Worm (Caenorhabditis elegans) whole organism, young adult: ENCODE measurements around the gene sur-5.
A peak's percentile ranks its signal among the peaks of the same experiment; 100 is the strongest.

Source experiments
- B0019.2 ChIP-seq: fragments of 200-800 bp; sonication (Bioruptor generic); conservative IDR thresholded peaks from 2 replicates; pipeline ENCODE4 v1.3.6; 2022; ENCODE audit warnings: missing genetic modification reagents, missing genetic modification characterization, missing compliant biosample characterization
- B0261.1 ChIP-seq: sonication (generic microtip); optimal IDR thresholded peaks from 2 replicates; lab custom pipeline; 2016; ENCODE audit warnings: mild to moderate bottlenecking, missing genetic modification characterization, moderate library complexity, missing compliant biosample characterization
- F22D6.2 ChIP-seq: sonication (generic microtip); optimal IDR thresholded peaks from 2 replicates; lab custom pipeline; 2016; ENCODE audit warnings: mild to moderate bottlenecking, missing genetic modification characterization, missing compliant biosample characterization
- F37B4.10 ChIP-seq: fragments of 200-800 bp; sonication (Bioruptor generic); IDR thresholded peaks from 2 replicates; pipeline ENCODE4 v1.3.6; 2022; ENCODE audit warnings: missing genetic modification characterization, missing compliant biosample characterization
- F39B2.1 ChIP-seq: fragments of 200-800 bp; sonication (Bioruptor generic); IDR thresholded peaks from 2 replicates; pipeline ENCODE4 v1.3.6; 2022; ENCODE audit warnings: missing genetic modification reagents, missing genetic modification characterization, missing compliant biosample characterization
- F57A8.1 ChIP-seq: fragments of 200-800 bp; sonication (Bioruptor generic); optimal IDR thresholded peaks from 2 replicates; lab custom pipeline; 2018; ENCODE audit warnings: mild to moderate bottlenecking, missing genetic modification characterization, moderate library complexity, missing compliant biosample characterization
- F57C9.4 ChIP-seq: sonication (generic microtip); optimal IDR thresholded peaks from 2 replicates; lab custom pipeline; 2017; ENCODE audit warnings: mild to moderate bottlenecking, missing genetic modification characterization, missing compliant biosample characterization
- Y53G8AR.9 ChIP-seq: fragments of 200-800 bp; sonication (Bioruptor generic); conservative IDR thresholded peaks from 2 replicates; pipeline ENCODE4 v1.3.6; 2022; ENCODE audit warnings: missing genetic modification reagents, missing genetic modification characterization, missing compliant biosample characterization
- ZK185.1 ChIP-seq: sonication (generic microtip); optimal IDR thresholded peaks from 2 replicates; lab custom pipeline; 2016; ENCODE audit warnings: mild to moderate bottlenecking, missing genetic modification characterization, missing compliant biosample characterization; ENCODE audit not compliant: poor library complexity, severe bottlenecking
- akir-1 ChIP-seq: fragments of 200-800 bp; sonication (Bioruptor generic); optimal IDR thresholded peaks from 2 replicates; lab custom pipeline; 2018; ENCODE audit warnings: mild to moderate bottlenecking, missing genetic modification characterization, moderate library complexity, missing compliant biosample characterization
- atf-7 ChIP-seq: sonication (generic microtip); optimal IDR thresholded peaks from 2 replicates; lab custom pipeline; 2017; ENCODE audit warnings: mild to moderate bottlenecking, missing genetic modification characterization, missing compliant biosample characterization
- attf-6 ChIP-seq: fragments of 200-800 bp; sonication (Bioruptor generic); IDR thresholded peaks from 2 replicates; pipeline ENCODE4 v1.3.6; 2022; ENCODE audit warnings: missing genetic modification reagents, missing genetic modification characterization, missing compliant biosample characterization
- bed-2 ChIP-seq: fragments of 200-800 bp; sonication (Bioruptor generic); IDR thresholded peaks from 2 replicates; pipeline ENCODE4 v1.3.6; 2022; ENCODE audit warnings: missing genetic modification reagents, missing genetic modification characterization, missing compliant biosample characterization
- cebp-1 ChIP-seq, 2 experiments: fragments of 200-800 bp in 1 of 2; sonication (Bioruptor generic) in 1 of 2; sonication (generic microtip) in 1 of 2; IDR thresholded peaks in 1 of 2; optimal IDR thresholded peaks in 1 of 2; 2 replicates each; pipeline versions ENCODE4 v1.3.6 to Lab custom; 2017 to 2022; ENCODE audit warnings: missing compliant biosample characterization in 2 of 2, missing genetic modification characterization in 2 of 2, mild to moderate bottlenecking in 1 of 2, missing genetic modification reagents in 1 of 2, moderate library complexity in 1 of 2
- ceh-27 ChIP-seq: fragments of 200-800 bp; sonication (Bioruptor generic); optimal IDR thresholded peaks from 2 replicates; lab custom pipeline; 2018; ENCODE audit warnings: mild to moderate bottlenecking, missing genetic modification characterization, moderate library complexity, missing compliant biosample characterization
- egl-44 ChIP-seq: fragments of 200-800 bp; sonication (Bioruptor generic); IDR thresholded peaks from 2 replicates; pipeline ENCODE4 v1.3.6; 2022; ENCODE audit warnings: missing genetic modification reagents, missing genetic modification characterization, missing compliant biosample characterization
- ets-4 ChIP-seq: fragments of 200-800 bp; sonication (Bioruptor generic); optimal IDR thresholded peaks from 2 replicates; lab custom pipeline; 2018; ENCODE audit warnings: mild to moderate bottlenecking, missing genetic modification characterization, missing compliant biosample characterization
- hrde-1 ChIP-seq: sonication (generic microtip); optimal IDR thresholded peaks from 2 replicates; lab custom pipeline; 2016; ENCODE audit warnings: missing genetic modification characterization, mild to moderate bottlenecking, missing compliant biosample characterization, moderate library complexity, missing genotype, missing genetic modification reagents, borderline replicate concordance
- let-607 ChIP-seq, 2 experiments: fragments of 200-800 bp in 1 of 2; sonication (Bioruptor generic) in 1 of 2; sonication (generic microtip) in 1 of 2; optimal IDR thresholded peaks; 2 replicates each; lab custom pipeline; 2016 to 2018; ENCODE audit warnings: mild to moderate bottlenecking in 2 of 2, missing compliant biosample characterization in 2 of 2, missing genetic modification characterization in 2 of 2, moderate library complexity in 2 of 2, missing genotype in 1 of 2
- lin-40 ChIP-seq: sonication (generic microtip); optimal IDR thresholded peaks from 2 replicates; lab custom pipeline; 2016; ENCODE audit warnings: missing genetic modification characterization, mild to moderate bottlenecking, missing compliant biosample characterization, missing genotype, missing genetic modification reagents
- lir-1 ChIP-seq: fragments of 200-800 bp; sonication (Bioruptor generic); conservative IDR thresholded peaks from 2 replicates; pipeline ENCODE4 v1.3.6; 2022; ENCODE audit warnings: missing genetic modification reagents, missing genetic modification characterization, missing compliant biosample characterization
- lsy-27 ChIP-seq: sonication (generic microtip); optimal IDR thresholded peaks from 2 replicates; lab custom pipeline; 2017; ENCODE audit warnings: missing genetic modification characterization, mild to moderate bottlenecking, missing compliant biosample characterization, antibody characterized with exemption, missing genotype, borderline replicate concordance; ENCODE audit not compliant: insufficient read depth
- madf-10 ChIP-seq: sonication (generic microtip); optimal IDR thresholded peaks from 2 replicates; lab custom pipeline; 2016; ENCODE audit warnings: mild to moderate bottlenecking, missing genetic modification characterization, missing compliant biosample characterization
- mes-4 ChIP-seq: sonication (generic microtip); optimal IDR thresholded peaks from 2 replicates; lab custom pipeline; 2016; ENCODE audit warnings: missing genotype, missing genetic modification characterization, missing compliant biosample characterization
- nhr-80 ChIP-seq: sonication (generic microtip); optimal IDR thresholded peaks from 2 replicates; lab custom pipeline; 2016; ENCODE audit warnings: missing genetic modification characterization, missing compliant biosample characterization
- nhr-90 ChIP-seq: sonication (generic microtip); optimal IDR thresholded peaks from 2 replicates; lab custom pipeline; 2016; ENCODE audit warnings: missing genotype, mild to moderate bottlenecking, missing genetic modification characterization, missing compliant biosample characterization
- repo-1 ChIP-seq: sonication (generic microtip); optimal IDR thresholded peaks from 2 replicates; lab custom pipeline; 2017; ENCODE audit warnings: mild to moderate bottlenecking, missing genetic modification characterization, missing compliant biosample characterization
- rpc-1 ChIP-seq, 2 experiments: fragments of 150-350 bp in 1 of 2; sonication (generic microtip) in 1 of 2; optimal IDR thresholded peaks; 2 replicates each; lab custom pipeline; 2014 to 2018; ENCODE audit warnings: missing biosample characterization in 1 of 2, missing genetic modification characterization in 1 of 2, missing genetic modification reagents in 1 of 2, missing genotype in 1 of 2
- sdz-38 ChIP-seq: sonication (generic microtip); optimal IDR thresholded peaks from 2 replicates; lab custom pipeline; 2016; ENCODE audit warnings: missing genotype, missing genetic modification characterization, missing compliant biosample characterization
- sea-2 ChIP-seq: fragments of 200-800 bp; sonication (Bioruptor generic); IDR thresholded peaks from 2 replicates; pipeline ENCODE4 v1.3.6; 2022; ENCODE audit warnings: missing genetic modification characterization, missing compliant biosample characterization
- snpc-3.4 ChIP-seq: sonication (generic microtip); optimal IDR thresholded peaks from 2 replicates; lab custom pipeline; 2017; ENCODE audit warnings: missing genetic modification characterization, mild to moderate bottlenecking, missing compliant biosample characterization, antibody characterized with exemption, moderate library complexity, missing genotype, missing genetic modification reagents
- snpc-4 ChIP-seq, 5 experiments: fragments of 150-350 bp in 1 of 5; sonication (generic microtip) in 4 of 5; optimal IDR thresholded peaks; 2 replicates each; lab custom pipeline; 2014 to 2018; ENCODE audit warnings: missing genetic modification characterization in 5 of 5, missing biosample characterization in 3 of 5, antibody characterized with exemption in 2 of 5, mild to moderate bottlenecking in 2 of 5, missing compliant biosample characterization in 2 of 5, missing genotype in 2 of 5, moderate library complexity in 2 of 5, missing genetic modification reagents in 1 of 5
- somi-1 ChIP-seq: fragments of 200-800 bp; sonication (Bioruptor generic); optimal IDR thresholded peaks from 2 replicates; lab custom pipeline; 2018; ENCODE audit warnings: mild to moderate bottlenecking, missing genetic modification characterization, missing compliant biosample characterization
- tbp1 ChIP-seq: fragments of 200-800 bp; sonication (Bioruptor generic); optimal IDR thresholded peaks from 2 replicates; lab custom pipeline; 2018; ENCODE audit warnings: mild to moderate bottlenecking, missing genetic modification characterization, missing compliant biosample characterization
- tlf-1 ChIP-seq: fragments of 200-800 bp; sonication (Bioruptor generic); optimal IDR thresholded peaks from 2 replicates; lab custom pipeline; 2018; ENCODE audit warnings: mild to moderate bottlenecking, missing genetic modification characterization, missing compliant biosample characterization
- unc-62 ChIP-seq: fragments of 150-350 bp; optimal IDR thresholded peaks from 2 replicates; lab custom pipeline; 2014; ENCODE audit warnings: missing biosample characterization, missing genetic modification reagents, missing genetic modification characterization
- ztf-18 ChIP-seq: sonication (generic microtip); optimal IDR thresholded peaks from 2 replicates; lab custom pipeline; 2016; ENCODE audit warnings: missing genotype, mild to moderate bottlenecking, missing genetic modification characterization, missing compliant biosample characterization
- ztf-22 ChIP-seq: fragments of 200-800 bp; sonication (Bioruptor generic); optimal IDR thresholded peaks from 2 replicates; lab custom pipeline; 2018; ENCODE audit warnings: mild to moderate bottlenecking, missing genetic modification characterization, moderate library complexity, missing compliant biosample characterization

Gene sur-5

DNA sequence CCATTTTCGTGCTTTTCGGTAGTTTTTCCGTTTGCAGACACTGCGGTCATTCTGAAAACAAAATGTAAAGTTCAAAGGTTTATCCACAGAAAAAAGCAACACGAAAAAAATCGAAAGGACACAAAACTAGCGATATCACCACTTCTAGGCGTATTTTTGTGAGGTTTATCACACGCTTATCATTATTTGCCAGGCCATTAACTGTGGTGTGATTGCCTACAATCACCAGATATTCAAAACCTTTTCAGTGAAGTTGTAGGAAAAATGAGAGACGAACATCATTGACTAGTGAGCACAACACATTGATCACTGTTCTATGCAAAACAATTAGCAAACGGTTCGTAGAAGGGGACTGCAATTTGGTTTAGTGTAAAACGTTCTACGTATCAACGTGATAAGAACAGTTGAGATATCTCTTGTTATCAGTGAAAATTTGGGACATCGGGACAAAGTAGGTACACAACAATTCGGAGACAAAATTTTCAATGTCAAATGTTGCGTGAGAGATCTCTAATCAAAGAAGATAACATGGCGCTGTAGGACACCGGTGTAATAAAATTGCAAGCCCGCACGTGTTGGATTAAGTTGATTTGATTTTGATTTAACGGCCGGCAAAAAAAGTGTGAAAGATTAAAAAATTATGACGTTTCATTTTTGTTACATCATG, at the start of gene sur-5:
sur-5 (minus strand) TSS at position 51 of the 667 bp plus-strand sequence.
- TF ChIP-seq nhr-90 (tag; lab: Kevin White, UChicago) (peak; percentile 4), sea-2 (GFP tag; lab: Robert Waterston, UW) (no peak), hrde-1 (tag; lab: Kevin White, UChicago) (no peak), ceh-27 (GFP tag; lab: Kevin White, UChicago) (no peak), lin-40 (tag; lab: Kevin White, UChicago) (peak; percentile 19), madf-10 (tag; lab: Kevin White, UChicago) (no peak), tbp1 (GFP tag; lab: Kevin White, UChicago) (no peak), nhr-80 (peak; percentile 84), atf-7 (tag; lab: Kevin White, UChicago) (peak; percentile 13), F57C9.4 (tag; lab: Kevin White, UChicago) (no peak), unc-62 (GFP tag; lab: Kevin White, UChicago) (no peak), mes-4 (tag; lab: Kevin White, UChicago) (no peak)

DNA sequence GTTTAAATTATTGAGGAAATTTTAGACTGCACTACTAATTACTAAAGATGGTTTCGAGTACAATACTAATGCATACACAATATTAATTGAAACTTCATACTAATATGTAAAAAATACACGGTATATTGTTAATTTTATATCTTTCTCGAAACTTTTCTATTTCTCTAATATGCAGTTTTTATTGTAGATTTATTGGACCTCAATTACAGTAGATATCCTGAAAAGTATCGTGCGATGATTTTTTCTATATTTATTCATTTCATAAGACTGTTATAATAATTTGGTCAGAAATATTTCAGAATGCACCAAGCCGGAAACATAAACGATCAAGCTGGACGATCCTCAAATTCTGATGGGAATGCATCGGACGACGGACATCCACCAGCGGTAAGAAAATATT, 38.4 kb upstream of the sur-5 start, which contains the start of gene C07D8.5:
C07D8.5 (plus strand) TSS at position 301 of the 400 bp plus-strand sequence.
- TF ChIP-seq lsy-27 (tag; lab: Kevin White, UChicago) (no peak), F37B4.10 (no peak), ZK185.1 (no peak), lin-40 (tag; lab: Kevin White, UChicago) (no peak)

DNA sequence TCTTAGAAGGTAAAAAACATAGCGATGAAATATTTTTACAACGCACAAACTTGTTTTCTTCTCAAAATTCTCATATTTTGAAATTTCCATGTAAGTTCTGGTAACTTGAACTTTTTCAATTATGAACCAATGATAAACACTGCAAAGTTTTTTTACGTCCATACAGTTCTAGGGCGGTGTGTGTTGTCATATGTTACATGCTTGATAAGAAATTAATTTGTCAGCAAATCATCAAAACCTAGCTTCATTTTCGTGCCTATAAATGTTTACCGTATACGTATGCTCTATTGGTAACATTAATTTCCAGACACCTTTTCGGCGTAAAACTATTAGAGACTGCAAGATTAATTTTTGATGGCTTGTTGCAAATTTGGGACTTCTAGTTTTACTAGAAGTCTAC, 37.8 kb upstream of the sur-5 start:
- no peak for TF ChIP-seq nhr-90 (tag; lab: Kevin White, UChicago)
- TF ChIP-seq nhr-80 = peak; percentile 19
- no peak for TF ChIP-seq repo-1
- no peak for TF ChIP-seq attf-6

ce11 chrX:7340915-7341559, 35.7 kb upstream of the sur-5 start, which contains the start of gene C07D8.6:
C07D8.6 (plus strand) TSS chrX:7341509.
- peak; percentile 32 for TF ChIP-seq atf-7 (tag; lab: Kevin White, UChicago)
- no peak for TF ChIP-seq Y53G8AR.9 (GFP tag; lab: Robert Waterston, UW)
- no peak for TF ChIP-seq repo-1
- peak; percentile 13 for TF ChIP-seq ztf-22 (GFP tag; lab: Kevin White, UChicago)
- no peak for TF ChIP-seq snpc-4 (GFP tag; optimal IDR thresholded peaks at IDR 0.05; lab: Kevin White, UChicago)
- TF ChIP-seq snpc-4 (tag; optimal IDR thresholded peaks at IDR 0.05; lab: Kevin White, UChicago) = no peak
- no peak for TF ChIP-seq somi-1 (GFP tag; lab: Kevin White, UChicago)
- peak; percentile 42 for TF ChIP-seq tbp1 (GFP tag; lab: Kevin White, UChicago)
- no peak for TF ChIP-seq lir-1 (GFP tag; lab: Robert Waterston, UW)
- TF ChIP-seq sdz-38 (tag; lab: Kevin White, UChicago) = no peak
- TF ChIP-seq ztf-18 (tag; lab: Kevin White, UChicago) = no peak
- TF ChIP-seq F22D6.2 (tag; lab: Kevin White, UChicago) = no peak
- no peak for TF ChIP-seq rpc-1 (optimal IDR thresholded peaks at IDR 0.05; lab: Kevin White, UChicago)
- TF ChIP-seq rpc-1 (tag; optimal IDR thresholded peaks at IDR 0.05; lab: Kevin White, UChicago) = no peak
- peak; percentile 59 for TF ChIP-seq ets-4 (GFP tag; lab: Kevin White, UChicago)
- TF ChIP-seq F39B2.1 (GFP tag; lab: Robert Waterston, UW) = no peak
- no peak for TF ChIP-seq hrde-1 (tag; lab: Kevin White, UChicago)
- TF ChIP-seq B0261.1 (tag; lab: Kevin White, UChicago) = no peak
- TF ChIP-seq snpc-3.4 (tag; lab: Kevin White, UChicago) = no peak
- TF ChIP-seq tlf-1 (GFP tag; lab: Kevin White, UChicago) = no peak
- no peak for TF ChIP-seq bed-2 (GFP tag; lab: Robert Waterston, UW)
- TF ChIP-seq B0019.2 (GFP tag; lab: Robert Waterston, UW) = no peak
- TF ChIP-seq ZK185.1 = peak; percentile 16
- no peak for TF ChIP-seq akir-1
- TF ChIP-seq F57A8.1 (GFP tag; lab: Kevin White, UChicago) = no peak
- TF ChIP-seq ceh-27 (GFP tag; lab: Kevin White, UChicago) = no peak
- no peak for TF ChIP-seq cebp-1 (GFP tag; IDR thresholded peaks at IDR 0.05; lab: Robert Waterston, UW)
- peak; percentile 3 for TF ChIP-seq cebp-1 (tag; optimal IDR thresholded peaks at IDR 0.05; lab: Kevin White, UChicago)
- TF ChIP-seq egl-44 = no peak
- peak in 1 of 2 experiments; percentile 42 for TF ChIP-seq let-607 (tag; optimal IDR thresholded peaks at IDR 0.05; lab: Kevin White, UChicago)
